Worm (Caenorhabditis elegans) whole organism, L3 larva: ENCODE measurements around the gene ccch-1.
A peak's percentile ranks its signal among the peaks of the same experiment; 100 is the strongest.

Experiments
- R02D3.7 ChIP-seq: fragments of 150-350 bp; optimal IDR thresholded peaks from 2 replicates; lab custom pipeline; 2014; ENCODE audit warnings: missing biosample characterization, missing genetic modification characterization
- ZK546.5 ChIP-seq: sonication (generic microtip); optimal IDR thresholded peaks from 2 replicates; lab custom pipeline; 2017; ENCODE audit warnings: missing biosample characterization, missing genetic modification characterization
- aly-2 ChIP-seq: fragments of 150-350 bp; optimal IDR thresholded peaks from 2 replicates; lab custom pipeline; 2014; ENCODE audit warnings: missing biosample characterization, missing genetic modification characterization
- ama-1 ChIP-seq: fragments of 150-350 bp; optimal IDR thresholded peaks from 2 replicates; lab custom pipeline; 2018
- ceh-16 ChIP-seq: sonication (generic microtip); optimal IDR thresholded peaks from 2 replicates; lab custom pipeline; 2017; ENCODE audit warnings: missing biosample characterization, missing genetic modification characterization
- ceh-28 ChIP-seq: fragments of 150-350 bp; optimal IDR thresholded peaks from 2 replicates; lab custom pipeline; 2014; ENCODE audit warnings: missing biosample characterization, missing genetic modification reagents, missing genetic modification characterization
- ceh-82 ChIP-seq: fragments of 150-350 bp; optimal IDR thresholded peaks from 2 replicates; lab custom pipeline; 2014; ENCODE audit warnings: missing biosample characterization, missing genetic modification characterization
- ceh-9 ChIP-seq: sonication (generic microtip); optimal IDR thresholded peaks from 2 replicates; lab custom pipeline; 2018; ENCODE audit warnings: missing biosample characterization, missing genetic modification characterization
- daf-12 ChIP-seq: fragments of 150-350 bp; optimal IDR thresholded peaks from 2 replicates; lab custom pipeline; 2014; ENCODE audit warnings: missing biosample characterization, missing genetic modification reagents, missing genetic modification characterization
- egl-5 ChIP-seq: fragments of 150-350 bp; optimal IDR thresholded peaks from 2 replicates; lab custom pipeline; 2017; ENCODE audit warnings: missing biosample characterization, missing genetic modification reagents, missing genetic modification characterization, inconsistent platforms
- elt-1 ChIP-seq: fragments of 150-350 bp; optimal IDR thresholded peaks from 2 replicates; lab custom pipeline; 2014; ENCODE audit warnings: missing biosample characterization, missing genetic modification characterization
- elt-3 ChIP-seq, 3 experiments: fragments of 150-350 bp in 1 of 3; sonication (generic microtip) in 2 of 3; optimal IDR thresholded peaks; 2 replicates in 2 of 3; 4 replicates in 1 of 3; lab custom pipeline; 2014 to 2017; ENCODE audit warnings: missing biosample characterization in 3 of 3, missing genetic modification characterization in 3 of 3
- eor-1 ChIP-seq, 2 experiments: fragments of 150-350 bp; optimal IDR thresholded peaks; 2 replicates each; lab custom pipeline; 2014 to 2018; ENCODE audit warnings: missing biosample characterization in 2 of 2, missing genetic modification characterization in 2 of 2
- fkh-10 ChIP-seq: sonication (generic microtip); optimal IDR thresholded peaks from 2 replicates; lab custom pipeline; 2017; ENCODE audit warnings: missing biosample characterization, missing genetic modification reagents, missing genetic modification characterization
- fkh-2 ChIP-seq: fragments of 150-350 bp; optimal IDR thresholded peaks from 2 replicates; lab custom pipeline; 2014; ENCODE audit warnings: missing biosample characterization, missing genetic modification reagents, missing genetic modification characterization
- fos-1 ChIP-seq: fragments of 150-350 bp; optimal IDR thresholded peaks from 2 replicates; lab custom pipeline; 2014; ENCODE audit warnings: missing biosample characterization, missing genetic modification characterization
- hmg-11 ChIP-seq: sonication (generic microtip); optimal IDR thresholded peaks from 2 replicates; lab custom pipeline; 2016; ENCODE audit warnings: missing genetic modification characterization, missing compliant biosample characterization
- jun-1 ChIP-seq: fragments of 150-350 bp; optimal IDR thresholded peaks from 2 replicates; lab custom pipeline; 2014; ENCODE audit warnings: missing biosample characterization, missing genetic modification reagents, missing genetic modification characterization
- lin-15B ChIP-seq: fragments of 150-350 bp; optimal IDR thresholded peaks from 2 replicates; lab custom pipeline; 2014; ENCODE audit warnings: missing biosample characterization, missing genetic modification characterization
- lin-39 ChIP-seq: fragments of 150-350 bp; optimal IDR thresholded peaks from 2 replicates; lab custom pipeline; 2018; ENCODE audit warnings: missing biosample characterization, missing genetic modification reagents, missing genetic modification characterization
- lsy-12 ChIP-seq: sonication (generic microtip); optimal IDR thresholded peaks from 2 replicates; lab custom pipeline; 2016; ENCODE audit warnings: mild to moderate bottlenecking, missing genetic modification characterization, missing compliant biosample characterization
- mdl-1 ChIP-seq: fragments of 150-350 bp; optimal IDR thresholded peaks from 2 replicates; lab custom pipeline; 2014; ENCODE audit warnings: missing biosample characterization, missing genetic modification characterization
- mml-1 ChIP-seq: fragments of 150-350 bp; sonication (generic microtip); optimal IDR thresholded peaks from 3 replicates; lab custom pipeline; 2014; ENCODE audit warnings: missing biosample characterization, missing genetic modification characterization
- nfya-1 ChIP-seq: sonication (generic microtip); optimal IDR thresholded peaks from 2 replicates; lab custom pipeline; 2017; ENCODE audit warnings: missing genetic modification characterization, mild to moderate bottlenecking, missing compliant biosample characterization, antibody characterized with exemption, moderate library complexity; ENCODE audit not compliant: insufficient read depth
- nhr-11 ChIP-seq: fragments of 150-350 bp; optimal IDR thresholded peaks from 2 replicates; lab custom pipeline; 2014; ENCODE audit warnings: missing biosample characterization, missing genetic modification characterization
- nhr-12 ChIP-seq: fragments of 150-350 bp; optimal IDR thresholded peaks from 2 replicates; lab custom pipeline; 2014; ENCODE audit warnings: missing biosample characterization, missing genetic modification characterization
- nhr-23 ChIP-seq: fragments of 150-350 bp; optimal IDR thresholded peaks from 2 replicates; lab custom pipeline; 2014; ENCODE audit warnings: missing biosample characterization, missing genetic modification reagents, missing genetic modification characterization
- nhr-237 ChIP-seq: fragments of 150-350 bp; optimal IDR thresholded peaks from 2 replicates; lab custom pipeline; 2014; ENCODE audit warnings: missing biosample characterization, missing genetic modification characterization
- nhr-25 ChIP-seq: sonication (generic microtip); optimal IDR thresholded peaks from 2 replicates; lab custom pipeline; 2017; ENCODE audit warnings: missing biosample characterization, missing genetic modification characterization
- nhr-28 ChIP-seq: fragments of 150-350 bp; optimal IDR thresholded peaks from 2 replicates; lab custom pipeline; 2014; ENCODE audit warnings: missing biosample characterization, missing genetic modification characterization
- nhr-43 ChIP-seq: sonication (generic microtip); optimal IDR thresholded peaks from 2 replicates; lab custom pipeline; 2016; ENCODE audit warnings: mild to moderate bottlenecking, missing genetic modification characterization, missing compliant biosample characterization; ENCODE audit not compliant: poor library complexity, severe bottlenecking
- nhr-67 ChIP-seq: fragments of 150-350 bp; optimal IDR thresholded peaks from 2 replicates; lab custom pipeline; 2014; ENCODE audit warnings: missing biosample characterization, missing genetic modification characterization
- nhr-76 ChIP-seq: fragments of 150-350 bp; sonication (generic microtip); optimal IDR thresholded peaks from 5 replicates; lab custom pipeline; 2014; ENCODE audit warnings: missing biosample characterization, missing genetic modification characterization
- nhr-77 ChIP-seq: fragments of 150-350 bp; optimal IDR thresholded peaks from 2 replicates; lab custom pipeline; 2014; ENCODE audit warnings: missing biosample characterization, missing genetic modification characterization
- pha-4 ChIP-seq: fragments of 150-350 bp; optimal IDR thresholded peaks from 2 replicates; lab custom pipeline; 2014; ENCODE audit warnings: missing biosample characterization, missing genetic modification reagents, missing genetic modification characterization
- pqm-1 ChIP-seq: fragments of 150-350 bp; optimal IDR thresholded peaks from 2 replicates; lab custom pipeline; 2017; ENCODE audit warnings: missing biosample characterization, missing genetic modification characterization, inconsistent platforms
- sea-2 ChIP-seq: fragments of 150-350 bp; sonication (generic microtip); optimal IDR thresholded peaks from 4 replicates; lab custom pipeline; 2014; ENCODE audit warnings: missing biosample characterization, missing genetic modification reagents, missing genetic modification characterization
- skn-1 ChIP-seq: fragments of 150-350 bp; optimal IDR thresholded peaks from 2 replicates; lab custom pipeline; 2014; ENCODE audit warnings: missing biosample characterization, missing genetic modification characterization
- snpc-4 ChIP-seq: fragments of 150-350 bp; optimal IDR thresholded peaks from 2 replicates; lab custom pipeline; 2014; ENCODE audit warnings: missing biosample characterization, missing genetic modification characterization
- tbx-2 ChIP-seq: sonication (generic microtip); optimal IDR thresholded peaks from 2 replicates; lab custom pipeline; 2016; ENCODE audit warnings: mild to moderate bottlenecking, missing genetic modification characterization, missing compliant biosample characterization
- unc-39 ChIP-seq: sonication (generic microtip); optimal IDR thresholded peaks from 4 replicates; lab custom pipeline; 2017; ENCODE audit warnings: missing biosample characterization, missing genetic modification characterization
- unc-62 ChIP-seq: fragments of 150-350 bp; sonication (generic microtip); optimal IDR thresholded peaks from 4 replicates; lab custom pipeline; 2014; ENCODE audit warnings: missing biosample characterization, missing genetic modification reagents, missing genetic modification characterization
- zag-1 ChIP-seq: fragments of 150-350 bp; optimal IDR thresholded peaks from 2 replicates; lab custom pipeline; 2014; ENCODE audit warnings: missing biosample characterization, missing genetic modification characterization
- ztf-11 ChIP-seq: fragments of 150-350 bp; optimal IDR thresholded peaks from 2 replicates; lab custom pipeline; 2014; ENCODE audit warnings: missing biosample characterization, missing genetic modification characterization
- ztf-4 ChIP-seq: fragments of 150-350 bp; optimal IDR thresholded peaks from 2 replicates; lab custom pipeline; 2014; ENCODE audit warnings: missing biosample characterization, missing genetic modification characterization

Gene ccch-1

DNA sequence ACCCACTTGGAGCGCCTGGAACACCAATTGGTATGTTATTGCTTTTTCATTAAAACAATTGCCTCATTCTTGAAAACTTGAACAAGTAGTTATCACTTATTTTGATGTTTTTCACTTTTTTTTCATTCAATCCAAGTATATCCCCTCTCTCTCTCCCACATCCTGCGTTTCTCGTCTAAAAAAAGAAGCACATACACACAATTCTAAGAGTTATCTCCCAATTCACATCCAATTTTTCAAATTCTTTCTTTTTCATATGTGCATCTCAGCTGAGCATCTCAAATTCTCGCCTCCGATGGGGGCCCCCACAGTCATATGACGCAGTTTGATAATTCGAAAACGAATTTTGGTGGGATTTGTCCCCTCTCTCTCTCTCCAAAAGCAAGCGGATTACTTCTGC is 9.0 kb downstream of the ccch-1 start:
- TF ChIP-seq ztf-4 (tag; lab: Kevin White, UChicago): no peak
- TF ChIP-seq nhr-77 (tag; lab: Kevin White, UChicago): no peak
- no peak for TF ChIP-seq fkh-2 (tag; lab: Kevin White, UChicago)
- no peak for TF ChIP-seq zag-1 (tag; lab: Kevin White, UChicago)
- no peak for TF ChIP-seq lin-15B (tag; lab: Kevin White, UChicago)
- no peak for TF ChIP-seq fos-1
- TF ChIP-seq elt-3 (tag; optimal IDR thresholded peaks at IDR 0.05; lab: Kevin White, UChicago): no peak
- TF ChIP-seq unc-62 (GFP tag; lab: Kevin White, UChicago): no peak
- TF ChIP-seq ceh-82 (tag; lab: Kevin White, UChicago): no peak
- no peak for TF ChIP-seq ama-1 (lab: Kevin White, UChicago)
- no peak for TF ChIP-seq aly-2 (tag; lab: Kevin White, UChicago)

DNA sequence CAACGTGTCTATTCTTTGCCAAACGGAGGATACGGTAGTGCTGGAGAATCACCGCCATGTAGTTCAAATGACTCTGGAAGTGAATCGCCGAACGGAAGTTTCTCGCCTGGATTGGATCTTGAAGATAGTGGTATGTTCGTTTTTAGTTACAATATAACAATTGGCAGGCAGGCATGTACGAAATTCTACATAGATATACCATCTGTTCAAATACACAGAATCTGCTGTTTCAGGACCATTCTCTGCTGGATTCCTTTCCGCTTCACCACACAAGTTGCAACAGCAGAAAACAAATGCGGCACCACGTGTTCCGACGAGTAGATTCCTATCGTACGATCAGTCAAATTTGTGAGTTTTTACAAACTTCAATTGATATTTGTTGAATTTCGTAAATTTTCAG is 11.9 kb downstream of the ccch-1 start:
- TF ChIP-seq tbx-2 (tag; lab: Kevin White, UChicago) (no peak), aly-2 (tag; lab: Kevin White, UChicago) (no peak), nhr-67 (tag; lab: Kevin White, UChicago) (no peak), nhr-12 (tag; lab: Kevin White, UChicago) (no peak), egl-5 (tag; lab: Kevin White, UChicago) (no peak), nhr-25 (no peak), snpc-4 (tag; lab: Kevin White, UChicago) (no peak), lin-15B (tag; lab: Kevin White, UChicago) (no peak), ztf-4 (tag; lab: Kevin White, UChicago) (no peak), zag-1 (tag; lab: Kevin White, UChicago) (no peak), ama-1 (lab: Kevin White, UChicago) (no peak), fos-1 (no peak), pqm-1 (tag; lab: Kevin White, UChicago) (no peak)

DNA sequence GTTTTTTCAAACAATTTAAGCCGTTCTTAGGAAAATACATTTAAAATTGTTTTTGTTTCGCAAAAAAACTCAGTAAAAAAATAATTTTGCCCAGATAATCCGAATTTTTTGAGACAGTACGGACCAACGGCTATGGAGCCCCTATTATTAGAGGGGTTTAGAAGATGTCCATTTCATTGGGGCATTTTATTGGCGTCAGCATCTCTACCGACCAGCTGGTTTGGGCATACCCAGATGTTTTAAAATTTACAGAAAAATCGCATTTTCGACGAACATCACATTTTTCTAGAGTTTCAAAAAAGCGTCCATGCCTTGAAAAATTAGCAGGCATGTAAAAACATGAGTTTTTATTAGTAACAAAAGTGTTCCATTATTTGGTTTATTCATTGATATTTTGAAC is 13.7 kb downstream of the ccch-1 start:
- no peak for TF ChIP-seq egl-5 (tag; lab: Kevin White, UChicago)
- TF ChIP-seq ZK546.5 (tag; lab: Kevin White, UChicago): no peak
- no peak for TF ChIP-seq lin-39
- no peak for TF ChIP-seq zag-1 (tag; lab: Kevin White, UChicago)

ce11 chrV:11543564-11543963 is 15.9 kb downstream of the ccch-1 start, which contains the start of gene F38B7.2:
F38B7.2 (plus strand) TSS chrV:11543963.
- TF ChIP-seq nhr-43 (peak; percentile 68), lsy-12 (tag; lab: Kevin White, UChicago) (no peak), ztf-4 (tag; lab: Kevin White, UChicago) (no peak), nhr-11 (tag; lab: Kevin White, UChicago) (no peak), elt-1 (tag; lab: Kevin White, UChicago) (peak; percentile 29), lin-39 (no peak), fos-1 (no peak), daf-12 (tag; lab: Kevin White, UChicago) (no peak), ztf-11 (tag; lab: Kevin White, UChicago) (no peak), unc-39 (no peak), jun-1 (no peak), skn-1 (tag; lab: Kevin White, UChicago) (no peak), R02D3.7 (tag; lab: Kevin White, UChicago) (no peak), nhr-67 (tag; lab: Kevin White, UChicago) (no peak), ceh-28 (tag; lab: Kevin White, UChicago) (no peak), nhr-28 (tag; lab: Kevin White, UChicago) (no peak), nhr-77 (tag; lab: Kevin White, UChicago) (no peak), fkh-10 (GFP tag; lab: Kevin White, UChicago) (no peak), ZK546.5 (tag; lab: Kevin White, UChicago) (no peak), pha-4 (tag; lab: Kevin White, UChicago) (no peak), nhr-12 (tag; lab: Kevin White, UChicago) (no peak), ceh-16 (tag; lab: Kevin White, UChicago) (no peak), nhr-25 (peak; percentile 76), sea-2 (no peak), snpc-4 (tag; lab: Kevin White, UChicago) (no peak), egl-5 (tag; lab: Kevin White, UChicago) (no peak), hmg-11 (tag; lab: Kevin White, UChicago) (no peak), mdl-1 (tag; lab: Kevin White, UChicago) (no peak), elt-3 (tag; optimal IDR thresholded peaks at IDR 0.05; lab: Kevin White, UChicago) (no peak), eor-1 (tag; optimal IDR thresholded peaks at IDR 0.05; lab: Kevin White, UChicago) (no peak), nfya-1 (peak; percentile 11), ama-1 (lab: Kevin White, UChicago) (no peak), nhr-237 (tag; lab: Kevin White, UChicago) (no peak), fkh-2 (tag; lab: Kevin White, UChicago) (no peak), nhr-23 (peak; percentile 72), nhr-76 (no peak), mml-1 (tag; lab: Kevin White, UChicago) (no peak), tbx-2 (tag; lab: Kevin White, UChicago) (no peak), zag-1 (tag; lab: Kevin White, UChicago) (no peak), unc-62 (GFP tag; lab: Kevin White, UChicago) (no peak), lin-15B (tag; lab: Kevin White, UChicago) (no peak), ceh-9 (no peak), pqm-1 (tag; lab: Kevin White, UChicago) (no peak)
